Fruit fly (Drosophila melanogaster) whole organism, embryonic: Measurements from ENCODE around the gene Rgl.

Source experiments
- CG13894 ChIP-seq: fragments of 200-800 bp; sonication (Bioruptor generic); optimal IDR thresholded peaks from 3 replicates; lab custom pipeline; 2018; ENCODE audit warnings: missing biosample characterization, mild to moderate bottlenecking, missing genetic modification characterization, moderate library complexity
- CG14965 ChIP-seq: fragments of 200-800 bp; sonication (Bioruptor generic); optimal IDR thresholded peaks from 2 replicates; lab custom pipeline; 2016; ENCODE audit warnings: missing biosample characterization, missing genetic modification characterization, borderline replicate concordance
- CG15514 ChIP-seq: fragments of 200-800 bp; sonication (Bioruptor generic); optimal IDR thresholded peaks from 3 replicates; lab custom pipeline; 2017; ENCODE audit warnings: missing biosample characterization, missing genetic modification characterization, mild to moderate bottlenecking, moderate library complexity, missing genetic modification reagents
- CG17359 ChIP-seq: fragments of 200-800 bp; sonication (Bioruptor generic); optimal IDR thresholded peaks from 3 replicates; lab custom pipeline; 2018; ENCODE audit warnings: missing biosample characterization, mild to moderate bottlenecking, missing genetic modification characterization, moderate library complexity
- CG17568 ChIP-seq: fragments of 200-800 bp; sonication (Bioruptor generic); optimal IDR thresholded peaks from 2 replicates; lab custom pipeline; 2018; ENCODE audit warnings: missing biosample characterization, mild to moderate bottlenecking, missing genetic modification characterization, moderate library complexity
- CG18262 ChIP-seq: fragments of 200-800 bp; optimal IDR thresholded peaks from 3 replicates; lab custom pipeline; 2019; ENCODE audit warnings: missing biosample characterization, mild to moderate bottlenecking, missing genetic modification characterization, moderate library complexity
- CG18764 ChIP-seq: fragments of 200-800 bp; sonication (Bioruptor generic); optimal IDR thresholded peaks from 3 replicates; lab custom pipeline; 2016; ENCODE audit warnings: missing biosample characterization, missing genetic modification characterization
- CG30403 ChIP-seq: fragments of 200-800 bp; sonication (Bioruptor generic); optimal IDR thresholded peaks from 3 replicates; lab custom pipeline; 2016; ENCODE audit warnings: missing biosample characterization, missing genetic modification characterization
- CG34224 ChIP-seq: fragments of 200-800 bp; sonication (Bioruptor generic); IDR thresholded peaks from 3 replicates; pipeline ENCODE4 v1.3.6; 2022; ENCODE audit warnings: missing biosample characterization, missing genetic modification characterization; ENCODE audit not compliant: partially characterized antibody
- CG6854 ChIP-seq: fragments of 200-800 bp; sonication (Bioruptor generic); optimal IDR thresholded peaks from 3 replicates; lab custom pipeline; 2017; ENCODE audit warnings: missing biosample characterization, mild to moderate bottlenecking, missing genetic modification characterization
- CG7271 ChIP-seq: fragments of 200-800 bp; sonication (Bioruptor generic); optimal IDR thresholded peaks from 2 replicates; lab custom pipeline; 2018; ENCODE audit warnings: missing biosample characterization, mild to moderate bottlenecking, missing genetic modification characterization, moderate library complexity
- CG8478 ChIP-seq: fragments of >200 bp; optimal IDR thresholded peaks from 2 replicates; lab custom pipeline; 2018
- CG8924 ChIP-seq: fragments of 200-800 bp; optimal IDR thresholded peaks from 3 replicates; lab custom pipeline; 2019; ENCODE audit warnings: missing biosample characterization, mild to moderate bottlenecking, missing genetic modification characterization, moderate library complexity
- CG9215 ChIP-seq: fragments of 200-800 bp; sonication (Bioruptor generic); IDR thresholded peaks from 2 replicates; pipeline ENCODE4 v1.3.6; 2022; ENCODE audit warnings: missing biosample characterization, missing genetic modification characterization
- CG9817 ChIP-seq: fragments of 200-800 bp; sonication (Bioruptor generic); optimal IDR thresholded peaks from 2 replicates; lab custom pipeline; 2018; ENCODE audit warnings: missing biosample characterization, mild to moderate bottlenecking, missing genetic modification characterization, moderate library complexity
- CG9932 ChIP-seq: fragments of 200-800 bp; sonication (Bioruptor generic); IDR thresholded peaks from 2 replicates; pipeline ENCODE4 v1.3.6; 2022; ENCODE audit warnings: missing biosample characterization, missing genetic modification characterization
- CHES-1-like ChIP-seq: fragments of 200-800 bp; sonication (Bioruptor generic); optimal IDR thresholded peaks from 2 replicates; lab custom pipeline; 2016; ENCODE audit warnings: missing biosample characterization, missing genetic modification characterization
- Dek ChIP-seq: fragments of 200-800 bp; sonication (Bioruptor generic); optimal IDR thresholded peaks from 3 replicates; lab custom pipeline; 2019; ENCODE audit warnings: missing biosample characterization, mild to moderate bottlenecking, missing genetic modification characterization, moderate library complexity
- ERR ChIP-seq: fragments of 200-800 bp; sonication (Bioruptor generic); optimal IDR thresholded peaks from 2 replicates; lab custom pipeline; 2016; ENCODE audit warnings: missing biosample characterization, missing genetic modification characterization
- Ets97D ChIP-seq: fragments of 200-800 bp; sonication (Bioruptor generic); optimal IDR thresholded peaks from 3 replicates; lab custom pipeline; 2016; ENCODE audit warnings: missing biosample characterization, missing genetic modification characterization
- Gsc ChIP-seq: fragments of 200-800 bp; sonication (Bioruptor generic); IDR thresholded peaks from 2 replicates; pipeline ENCODE4 v1.3.6; 2022; ENCODE audit warnings: missing biosample characterization, missing genetic modification characterization
- Hsf ChIP-seq: fragments of 200-800 bp; sonication (Bioruptor generic); optimal IDR thresholded peaks from 3 replicates; lab custom pipeline; 2016; ENCODE audit warnings: missing biosample characterization, missing genetic modification characterization
- MESR4 ChIP-seq: fragments of 200-800 bp; sonication (Bioruptor generic); optimal IDR thresholded peaks from 2 replicates; lab custom pipeline; 2018; ENCODE audit warnings: missing biosample characterization, mild to moderate bottlenecking, missing genetic modification characterization, moderate library complexity
- MTF-1 ChIP-seq: fragments of 200-800 bp; sonication (Bioruptor generic); optimal IDR thresholded peaks from 2 replicates; lab custom pipeline; 2018; ENCODE audit warnings: missing biosample characterization, mild to moderate bottlenecking, missing genetic modification characterization, borderline replicate concordance
- Oaz ChIP-seq: fragments of 200-800 bp; sonication (Bioruptor generic); IDR thresholded peaks from 2 replicates; pipeline ENCODE4 v1.3.6; 2022; ENCODE audit warnings: missing biosample characterization, missing genetic modification characterization
- Opbp ChIP-seq: fragments of 200-800 bp; sonication (Bioruptor generic); IDR thresholded peaks from 3 replicates; pipeline ENCODE4 v1.3.6; 2022; ENCODE audit warnings: missing biosample characterization, missing genetic modification characterization; ENCODE audit not compliant: partially characterized antibody
- Poxn ChIP-seq: fragments of 200-800 bp; sonication (Bioruptor generic); IDR thresholded peaks from 2 replicates; pipeline ENCODE4 v1.3.6; 2022; ENCODE audit warnings: missing biosample characterization, missing genetic modification characterization
- Spps ChIP-seq: fragments of 200-800 bp; sonication (Bioruptor generic); optimal IDR thresholded peaks from 2 replicates; lab custom pipeline; 2018; ENCODE audit warnings: missing biosample characterization, mild to moderate bottlenecking, missing genetic modification characterization
- Sry-β ChIP-seq: fragments of 200-800 bp; sonication (Bioruptor generic); optimal IDR thresholded peaks from 2 replicates; lab custom pipeline; 2018; ENCODE audit warnings: missing biosample characterization, mild to moderate bottlenecking, missing genetic modification characterization, moderate library complexity
- bab2 ChIP-seq: fragments of 200-800 bp; sonication (Bioruptor generic); optimal IDR thresholded peaks from 2 replicates; lab custom pipeline; 2016; ENCODE audit warnings: missing biosample characterization, missing genetic modification characterization
- chinmo ChIP-seq: fragments of 200-800 bp; sonication (Bioruptor generic); IDR thresholded peaks from 4 replicates; pipeline ENCODE4 v1.3.6; 2022; ENCODE audit warnings: missing biosample characterization, missing genetic modification characterization; ENCODE audit not compliant: partially characterized antibody
- chn ChIP-seq: fragments of 200-800 bp; sonication (Bioruptor generic); optimal IDR thresholded peaks from 2 replicates; lab custom pipeline; 2016; ENCODE audit warnings: missing biosample characterization, missing genetic modification characterization
- dan ChIP-seq: fragments of 200-800 bp; sonication (Bioruptor generic); IDR thresholded peaks from 2 replicates; pipeline ENCODE4 v1.3.6; 2022; ENCODE audit warnings: missing biosample characterization, missing genetic modification characterization
- dm ChIP-seq: fragments of 200-800 bp; sonication (Bioruptor generic); optimal IDR thresholded peaks from 3 replicates; lab custom pipeline; 2016; ENCODE audit warnings: missing biosample characterization, missing genetic modification characterization
- fd64A ChIP-seq: fragments of 200-800 bp; sonication (Bioruptor generic); optimal IDR thresholded peaks from 3 replicates; lab custom pipeline; 2018; ENCODE audit warnings: missing biosample characterization, mild to moderate bottlenecking, missing genetic modification characterization
- fd96Cb ChIP-seq: fragments of 200-800 bp; sonication (Bioruptor generic); optimal IDR thresholded peaks from 2 replicates; lab custom pipeline; 2018; ENCODE audit warnings: missing biosample characterization, mild to moderate bottlenecking, missing genetic modification characterization, moderate library complexity
- fru ChIP-seq: fragments of >200 bp; optimal IDR thresholded peaks from 2 replicates; lab custom pipeline; 2017
- gfzf ChIP-seq: fragments of 200-800 bp; sonication (Bioruptor generic); optimal IDR thresholded peaks from 2 replicates; lab custom pipeline; 2016; ENCODE audit warnings: missing biosample characterization, mild to moderate bottlenecking, missing genetic modification characterization, moderate library complexity
- her ChIP-seq: fragments of 200-800 bp; sonication (Bioruptor generic); optimal IDR thresholded peaks from 2 replicates; lab custom pipeline; 2016; ENCODE audit warnings: missing biosample characterization, missing genetic modification characterization
- hth ChIP-seq: fragments of >200 bp; optimal IDR thresholded peaks from 2 replicates; lab custom pipeline; 2017; ENCODE audit warnings: inconsistent platforms
- maf-S ChIP-seq: fragments of 200-800 bp; sonication (Bioruptor generic); optimal IDR thresholded peaks from 2 replicates; lab custom pipeline; 2016; ENCODE audit warnings: missing biosample characterization, missing genetic modification characterization
- onecut ChIP-seq: fragments of 200-800 bp; sonication (Bioruptor generic); IDR thresholded peaks from 2 replicates; pipeline ENCODE4 v1.3.6; 2022; ENCODE audit warnings: missing biosample characterization, missing genetic modification characterization
- prd ChIP-seq, 3 experiments: fragments of >200 bp in 2 of 3; fragments of 200-800 bp in 1 of 3; sonication (Bioruptor generic) in 1 of 3; optimal IDR thresholded peaks in 2 of 3; IDR thresholded peaks in 1 of 3; 2 replicates in 2 of 3; 3 replicates in 1 of 3; pipeline versions ENCODE4 v1.3.6 to Lab custom; 2017 to 2022; ENCODE audit warnings: missing biosample characterization in 1 of 3, missing genetic modification characterization in 1 of 3
- repo ChIP-seq: fragments of 200-800 bp; sonication (Bioruptor generic); optimal IDR thresholded peaks from 2 replicates; lab custom pipeline; 2016; ENCODE audit warnings: missing biosample characterization, missing genetic modification characterization
- rib ChIP-seq: fragments of 200-800 bp; sonication (Bioruptor generic); IDR thresholded peaks from 2 replicates; pipeline ENCODE4 v1.3.6; 2022; ENCODE audit warnings: missing biosample characterization, missing genetic modification characterization
- row ChIP-seq: fragments of 200-800 bp; sonication (Bioruptor generic); IDR thresholded peaks from 3 replicates; pipeline ENCODE4 v1.3.6; 2022; ENCODE audit warnings: missing biosample characterization, missing genetic modification characterization
- sug ChIP-seq: fragments of 200-800 bp; optimal IDR thresholded peaks from 2 replicates; lab custom pipeline; 2019; ENCODE audit warnings: missing biosample characterization, mild to moderate bottlenecking, missing genetic modification characterization, moderate library complexity
- trem ChIP-seq: fragments of 200-800 bp; optimal IDR thresholded peaks from 3 replicates; lab custom pipeline; 2019; ENCODE audit warnings: missing biosample characterization, mild to moderate bottlenecking, missing genetic modification characterization, moderate library complexity
- unc-4 ChIP-seq: fragments of 200-800 bp; sonication (Bioruptor generic); IDR thresholded peaks from 2 replicates; pipeline ENCODE4 v1.3.6; 2022; ENCODE audit warnings: missing biosample characterization, missing genetic modification characterization; ENCODE audit not compliant: partially characterized antibody
- zfh2 ChIP-seq: fragments of 200-800 bp; sonication (Bioruptor generic); optimal IDR thresholded peaks from 2 replicates; lab custom pipeline; 2016; ENCODE audit warnings: missing biosample characterization, missing genetic modification characterization

Rgl gene

DNA sequence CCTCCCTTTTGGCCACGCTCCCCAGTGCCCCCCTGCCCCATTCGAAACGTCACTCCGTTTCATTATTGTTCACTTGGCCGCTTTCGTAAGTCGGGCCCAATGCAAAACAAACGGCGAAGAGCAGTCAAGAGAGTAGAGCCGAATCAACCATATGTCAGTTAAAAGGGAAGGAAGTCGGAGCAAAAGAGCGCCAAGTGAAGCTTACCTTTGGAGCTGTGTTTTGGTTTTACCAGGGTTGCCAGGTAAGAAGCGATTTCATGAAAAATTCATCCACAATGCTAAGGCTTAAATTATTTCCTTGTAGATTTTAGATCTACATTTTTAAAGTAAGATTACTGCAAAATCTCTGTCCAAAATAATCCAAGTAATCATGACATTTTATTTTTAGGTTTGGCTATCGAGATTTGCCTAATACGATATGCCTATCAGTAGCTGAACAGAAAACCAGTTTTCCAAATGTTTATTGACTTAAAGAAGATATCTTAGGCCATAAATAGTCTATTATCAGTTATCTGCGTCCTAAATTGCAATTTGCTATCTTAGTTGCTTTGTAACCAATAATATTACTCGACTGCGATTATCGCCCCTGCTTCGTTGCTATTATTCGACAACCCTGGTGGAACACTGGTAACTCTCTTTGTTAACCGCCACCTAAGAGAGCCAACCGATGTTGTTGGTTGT lies 13.5 kb upstream of the Rgl start (continued):
- TF ChIP-seq Oaz (GFP tag; lab: Robert Waterston, UW) (no peak), CHES-1-like (GFP tag; lab: Kevin White, UChicago) (peak; percentile 94), CG6854 (GFP tag; lab: Kevin White, UChicago) (peak; percentile 84), CG34224 (GFP tag; lab: Robert Waterston, UW) (no peak), repo (GFP tag; lab: Kevin White, UChicago) (peak; percentile 85), row (GFP tag; lab: Robert Waterston, UW) (peak; percentile 85), CG15514 (GFP tag; lab: Kevin White, UChicago) (peak; percentile 60), dan (GFP tag; lab: Robert Waterston, UW) (no peak), rib (GFP tag; lab: Robert Waterston, UW) (no peak), chinmo (peak; percentile 36; the same call in 1 of the 4 replicates), CG13894 (tag; lab: Kevin White, UChicago) (no peak), hth (no peak), Dek (tag; lab: Kevin White, UChicago) (peak; percentile 67), CG8478 (no peak), fd64A (peak; percentile 54), zfh2 (GFP tag; lab: Kevin White, UChicago) (peak; percentile 84), CG8924 (tag; lab: Kevin White, UChicago) (peak; percentile 93), CG17568 (GFP tag; lab: Kevin White, UChicago) (peak; percentile 83), CG17359 (tag; lab: Kevin White, UChicago) (peak; percentile 78), her (GFP tag; lab: Kevin White, UChicago) (peak; percentile 82), trem (peak; percentile 70), fd96Cb (tag; lab: Kevin White, UChicago) (peak; percentile 86), unc-4 (GFP tag; lab: Robert Waterston, UW) (no peak), Sry-β (GFP tag; lab: Kevin White, UChicago) (peak; percentile 12), Spps (peak; percentile 63), Opbp (GFP tag; lab: Robert Waterston, UW) (no peak), CG9932 (GFP tag; lab: Robert Waterston, UW) (peak; percentile 77), sug (tag; lab: Kevin White, UChicago) (peak; percentile 91), dm (GFP tag; lab: Kevin White, UChicago) (peak; percentile 77), MTF-1 (GFP tag; lab: Kevin White, UChicago) (no peak), Gsc (no peak), fru (lab: Kevin White, UChicago) (no peak), CG9215 (GFP tag; lab: Robert Waterston, UW) (peak; percentile 76), CG9817 (peak; percentile 66), Ets97D (GFP tag; lab: Kevin White, UChicago) (peak; percentile 10), onecut (GFP tag; lab: Robert Waterston, UW) (peak; percentile 39), CG30403 (GFP tag; lab: Kevin White, UChicago) (peak; percentile 93), prd (optimal IDR thresholded peaks at IDR 0.05; lab: Kevin White, UChicago) (no peak), prd (GFP tag; IDR thresholded peaks at IDR 0.05; lab: Robert Waterston, UW) (peak; percentile 70; the same call in 2 of the 3 replicates), CG18262 (tag; lab: Kevin White, UChicago) (peak; percentile 95), Poxn (GFP tag; lab: Robert Waterston, UW) (no peak), CG7271 (tag; lab: Kevin White, UChicago) (no peak), maf-S (GFP tag; lab: Kevin White, UChicago) (peak; percentile 82), MESR4 (GFP tag; lab: Kevin White, UChicago) (no peak), Hsf (GFP tag; lab: Kevin White, UChicago) (peak; percentile 92), CG14965 (GFP tag; lab: Kevin White, UChicago) (peak; percentile 66), CG18764 (GFP tag; lab: Kevin White, UChicago) (peak; percentile 73), ERR (GFP tag; lab: Kevin White, UChicago) (peak; percentile 79), chn (GFP tag; lab: Kevin White, UChicago) (peak; percentile 76), bab2 (peak; percentile 85), gfzf (GFP tag; lab: Kevin White, UChicago) (no peak)
